Worm (Caenorhabditis elegans): Measurements from ENCODE around the gene srh-73.

- no peak for TF ChIP-seq aly-1 (tag; optimal IDR thresholded peaks at IDR 0.05)
- no peak for TF ChIP-seq flt-1 (GFP tag; IDR thresholded peaks at IDR 0.05)
- no peak for TF ChIP-seq hmg-4 (GFP tag; optimal IDR thresholded peaks at IDR 0.05)
- TF ChIP-seq ceh-13 (GFP tag; optimal IDR thresholded peaks at IDR 0.05): no peak
- TF ChIP-seq ama-1 (optimal IDR thresholded peaks at IDR 0.05): no peak
- no peak for TF ChIP-seq ceh-36 (tag; optimal IDR thresholded peaks at IDR 0.05)
- no peak for TF ChIP-seq ets-7 (tag; optimal IDR thresholded peaks at IDR 0.05)
- no peak for TF ChIP-seq tbx-11 (GFP tag; IDR thresholded peaks at IDR 0.05)
- TF ChIP-seq hmbx-1 (tag; optimal IDR thresholded peaks at IDR 0.05): no peak
- TF ChIP-seq F13C5.2 (tag; optimal IDR thresholded peaks at IDR 0.05): no peak
- TF ChIP-seq sea-1 (GFP tag; conservative IDR thresholded peaks at IDR 0.05): no peak
- TF ChIP-seq hnd-1 (tag; optimal IDR thresholded peaks at IDR 0.05): no peak
- TF ChIP-seq B0310.2 (tag; optimal IDR thresholded peaks at IDR 0.05): no peak
Observed at ce11 chrII:12485060-12485459, 26.9 kb upstream of the srh-73 start, which contains the start of gene F15A4.10.

Data from whole organism, early embryonic.